Fruit fly (Drosophila melanogaster) whole organism, pupa: ENCODE measurements around the gene CG5342.

Experiments used
- CG15710 ChIP-seq: fragments of 200-800 bp; sonication (Bioruptor generic); optimal IDR thresholded peaks from 2 replicates; lab custom pipeline; 2018; ENCODE audit warnings: missing biosample characterization, mild to moderate bottlenecking, missing genetic modification characterization, moderate library complexity
- CG17806 ChIP-seq: fragments of 200-800 bp; sonication (Bioruptor generic); optimal IDR thresholded peaks from 2 replicates; lab custom pipeline; 2018; ENCODE audit warnings: missing biosample characterization, mild to moderate bottlenecking, missing genetic modification characterization, moderate library complexity
- CG4496 ChIP-seq: fragments of 200-800 bp; sonication (Bioruptor generic); IDR thresholded peaks from 3 replicates; pipeline ENCODE4 v1.3.6; 2022; ENCODE audit warnings: missing biosample characterization, missing genetic modification characterization
- CG8301 ChIP-seq: fragments of 200-800 bp; sonication (Bioruptor generic); optimal IDR thresholded peaks from 2 replicates; lab custom pipeline; 2018; ENCODE audit warnings: missing biosample characterization, mild to moderate bottlenecking, missing genetic modification characterization
- D1 ChIP-seq: fragments of 200-800 bp; sonication (Bioruptor generic); optimal IDR thresholded peaks from 2 replicates; lab custom pipeline; 2018; ENCODE audit warnings: missing biosample characterization, mild to moderate bottlenecking, missing genetic modification characterization, moderate library complexity
- Ets98B ChIP-seq: fragments of 200-800 bp; sonication (Bioruptor generic); IDR thresholded peaks from 2 replicates; pipeline ENCODE4 v1.3.6; 2022; ENCODE audit warnings: missing biosample characterization, missing genetic modification characterization

DNA sequence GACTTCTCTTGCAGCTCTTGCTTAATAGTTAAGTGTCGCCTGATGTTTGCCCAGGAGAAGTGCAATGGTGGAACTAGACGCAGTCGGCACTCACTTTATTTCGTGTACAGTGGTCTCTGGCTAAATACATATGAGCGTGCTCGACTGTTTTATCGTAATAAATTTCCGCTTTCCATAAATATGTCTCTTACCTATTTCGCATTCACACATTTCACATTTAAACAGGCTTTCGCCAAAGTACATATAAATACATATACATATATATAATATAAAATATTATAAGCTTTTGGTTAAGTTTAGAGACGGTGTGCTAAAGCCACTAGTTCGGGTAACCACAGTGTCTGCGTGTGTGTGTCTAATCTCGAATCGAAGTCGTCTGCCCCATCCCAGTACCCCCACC lies 28.1 kb downstream of the CG5342 start:
- peak; percentile 48; the same call in 1 of the 3 replicates for TF ChIP-seq CG4496 (GFP tag; lab: Robert Waterston, UW)
- no peak for TF ChIP-seq CG17806 (tag; lab: Kevin White, UChicago)
- no peak for TF ChIP-seq D1 (tag; lab: Kevin White, UChicago)
- no peak for TF ChIP-seq CG15710 (tag; lab: Kevin White, UChicago)
- TF ChIP-seq CG8301 (tag; lab: Kevin White, UChicago): peak; percentile 38
- no peak for TF ChIP-seq Ets98B (GFP tag; lab: Robert Waterston, UW)
